Worm (Caenorhabditis elegans) whole organism, L1 larva: ENCODE data around the gene srt-20.
"Not testable (repeated sequence)": the region's sequence is repeated elsewhere in the genome, so short reads cannot be mapped to it uniquely, and the experiment has no call there.

Experiments used
- aha-1 ChIP-seq: fragments of 150-350 bp; optimal IDR thresholded peaks from 2 replicates; lab custom pipeline; 2014; ENCODE audit warnings: missing biosample characterization, missing genetic modification characterization
- alr-1 ChIP-seq: fragments of 200-800 bp; sonication (Bioruptor generic); optimal IDR thresholded peaks from 2 replicates; lab custom pipeline; 2018; ENCODE audit warnings: borderline replicate concordance, mild to moderate bottlenecking, missing genetic modification characterization, missing compliant biosample characterization
- ceh-82 ChIP-seq, 3 experiments: fragments of 150-350 bp in 1 of 3; sonication (generic microtip) in 2 of 3; optimal IDR thresholded peaks; 2 replicates each; lab custom pipeline; 2014 to 2017; ENCODE audit warnings: missing biosample characterization in 3 of 3, missing genetic modification characterization in 3 of 3
- fos-1 ChIP-seq: fragments of 150-350 bp; optimal IDR thresholded peaks from 2 replicates; lab custom pipeline; 2014; ENCODE audit warnings: missing biosample characterization, missing genetic modification characterization
- tlp-1 ChIP-seq: fragments of 150-350 bp; optimal IDR thresholded peaks from 2 replicates; lab custom pipeline; 2014; ENCODE audit warnings: missing biosample characterization, missing genetic modification characterization
- unc-130 ChIP-seq: fragments of 150-350 bp; optimal IDR thresholded peaks from 2 replicates; lab custom pipeline; 2017; ENCODE audit warnings: missing biosample characterization, missing genetic modification characterization, inconsistent platforms
- ztf-11 ChIP-seq, 2 experiments: sonication (generic microtip); optimal IDR thresholded peaks; 2 replicates each; lab custom pipeline; 2016 to 2017; ENCODE audit warnings: missing genetic modification characterization in 2 of 2, missing biosample characterization in 1 of 2, missing compliant biosample characterization in 1 of 2
- ztf-4 ChIP-seq: fragments of 150-350 bp; optimal IDR thresholded peaks from 2 replicates; lab custom pipeline; 2014; ENCODE audit warnings: missing biosample characterization, missing genetic modification characterization

DNA sequence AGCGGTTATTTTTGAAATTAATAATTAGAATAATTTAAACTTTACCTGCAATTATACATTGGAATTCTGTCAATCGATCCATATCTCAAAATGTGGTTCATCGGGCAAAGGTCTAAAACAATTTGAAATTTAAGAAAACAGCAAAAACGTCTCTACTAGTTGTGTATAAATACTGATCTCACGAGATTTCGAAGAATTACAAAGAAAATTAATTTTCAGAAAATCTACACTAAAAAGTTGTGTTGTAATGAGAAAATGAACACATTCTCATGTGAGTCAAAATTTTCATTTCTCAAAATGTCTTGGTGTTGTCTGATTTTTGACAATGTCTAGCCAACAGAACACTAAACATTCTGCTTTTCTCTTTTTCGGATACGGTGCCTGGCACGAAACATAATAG, 3.1 kb upstream of the srt-20 start, which contains the start of gene srt-37:
- TF ChIP-seq aha-1 (tag; lab: Kevin White, UChicago); alr-1 (tag; lab: Kevin White, UChicago); ceh-82 (tag; optimal IDR thresholded peaks at IDR 0.05; lab: Kevin White, UChicago); ztf-11 (tag; optimal IDR thresholded peaks at IDR 0.05; lab: Kevin White, UChicago); fos-1 (tag; lab: Kevin White, UChicago); unc-130 (tag; lab: Kevin White, UChicago); ztf-4; tlp-1 (tag; lab: Kevin White, UChicago): not testable (repeated sequence)
